Fruit fly (Drosophila melanogaster) whole organism, embryonic: ENCODE data around the gene CG7231.

Experiments used
- CG10321 ChIP-seq: fragments of 200-800 bp; sonication (Bioruptor generic); IDR thresholded peaks from 2 replicates; pipeline ENCODE4 v1.3.6; 2022; ENCODE audit warnings: missing biosample characterization, missing genetic modification characterization
- CG10565 ChIP-seq: fragments of 200-800 bp; sonication (Bioruptor generic); optimal IDR thresholded peaks from 3 replicates; lab custom pipeline; 2016; ENCODE audit warnings: missing biosample characterization, mild to moderate bottlenecking, missing genetic modification characterization
- CG12219 ChIP-seq: fragments of 200-800 bp; sonication (Bioruptor generic); optimal IDR thresholded peaks from 3 replicates; lab custom pipeline; 2018; ENCODE audit warnings: missing biosample characterization, mild to moderate bottlenecking, missing genetic modification characterization
- CG15073 ChIP-seq: fragments of 200-800 bp; sonication (Bioruptor generic); optimal IDR thresholded peaks from 2 replicates; lab custom pipeline; 2016; ENCODE audit warnings: missing biosample characterization, missing genetic modification characterization
- CG17912 ChIP-seq: fragments of 200-800 bp; sonication (Bioruptor generic); optimal IDR thresholded peaks from 2 replicates; lab custom pipeline; 2018; ENCODE audit warnings: missing biosample characterization, mild to moderate bottlenecking, missing genetic modification characterization
- CG1792 ChIP-seq: fragments of 200-800 bp; sonication (Bioruptor generic); optimal IDR thresholded peaks from 2 replicates; lab custom pipeline; 2016; ENCODE audit warnings: missing biosample characterization, missing genetic modification characterization
- CG1832 ChIP-seq: fragments of 200-800 bp; sonication (Bioruptor generic); optimal IDR thresholded peaks from 2 replicates; lab custom pipeline; 2017; ENCODE audit warnings: missing biosample characterization, mild to moderate bottlenecking, missing genetic modification characterization, inconsistent platforms
- CG2116 ChIP-seq: fragments of 200-800 bp; sonication (Bioruptor generic); optimal IDR thresholded peaks from 3 replicates; lab custom pipeline; 2018; ENCODE audit warnings: missing biosample characterization, mild to moderate bottlenecking, missing genetic modification characterization
- CG2199 ChIP-seq: fragments of 200-800 bp; sonication (Bioruptor generic); IDR thresholded peaks from 3 replicates; pipeline ENCODE4 v1.3.6; 2022; ENCODE audit warnings: missing biosample characterization, missing genetic modification characterization
- CG31365 ChIP-seq: fragments of 200-800 bp; sonication (Bioruptor generic); optimal IDR thresholded peaks from 2 replicates; lab custom pipeline; 2018; ENCODE audit warnings: missing biosample characterization, mild to moderate bottlenecking, missing genetic modification characterization
- CG32532 ChIP-seq: fragments of 200-800 bp; sonication (Bioruptor generic); IDR thresholded peaks from 2 replicates; pipeline ENCODE4 v1.3.6; 2022; ENCODE audit warnings: missing biosample characterization, missing genetic modification characterization
- CG3407 ChIP-seq: fragments of 200-800 bp; sonication (Bioruptor generic); optimal IDR thresholded peaks from 2 replicates; lab custom pipeline; 2018; ENCODE audit warnings: missing biosample characterization, mild to moderate bottlenecking, missing genetic modification characterization
- CG34422 ChIP-seq: fragments of 200-800 bp; sonication (Bioruptor generic); IDR thresholded peaks from 3 replicates; pipeline ENCODE4 v1.3.6; 2022; ENCODE audit warnings: missing biosample characterization, missing genetic modification characterization
- CG4820 ChIP-seq: fragments of 200-800 bp; sonication (Bioruptor generic); optimal IDR thresholded peaks from 3 replicates; lab custom pipeline; 2016; ENCODE audit warnings: missing biosample characterization, missing genetic modification characterization
- CG6689 ChIP-seq: fragments of 200-800 bp; sonication (Bioruptor generic); IDR thresholded peaks from 2 replicates; pipeline ENCODE4 v1.3.6; 2022; ENCODE audit warnings: missing biosample characterization, missing genetic modification characterization
- CG6813 ChIP-seq: fragments of 200-800 bp; sonication (Bioruptor generic); optimal IDR thresholded peaks from 2 replicates; lab custom pipeline; 2017; ENCODE audit warnings: missing biosample characterization, missing genetic modification characterization, mild to moderate bottlenecking, moderate library complexity, missing genetic modification reagents
- CG7786 ChIP-seq: fragments of 200-800 bp; sonication (Bioruptor generic); optimal IDR thresholded peaks from 2 replicates; lab custom pipeline; 2016; ENCODE audit warnings: missing biosample characterization, missing genetic modification characterization
- Deaf1 ChIP-seq: fragments of 200-800 bp; optimal IDR thresholded peaks from 3 replicates; lab custom pipeline; 2019; ENCODE audit warnings: missing biosample characterization, mild to moderate bottlenecking, missing genetic modification characterization, moderate library complexity
- Elba2 ChIP-seq: fragments of 200-800 bp; sonication (Bioruptor generic); optimal IDR thresholded peaks from 3 replicates; lab custom pipeline; 2016; ENCODE audit warnings: missing biosample characterization, missing genetic modification characterization
- Mrtf ChIP-seq: fragments of 200-800 bp; sonication (Bioruptor generic); IDR thresholded peaks from 3 replicates; pipeline ENCODE4 v1.3.6; 2022; ENCODE audit warnings: missing biosample characterization, missing genetic modification characterization
- Side ChIP-seq: fragments of 200-800 bp; sonication (Bioruptor generic); optimal IDR thresholded peaks from 2 replicates; lab custom pipeline; 2016; ENCODE audit warnings: missing biosample characterization, missing genetic modification characterization
- Sox102F ChIP-seq: fragments of 200-800 bp; sonication (Bioruptor generic); optimal IDR thresholded peaks from 2 replicates; lab custom pipeline; 2018; ENCODE audit warnings: missing biosample characterization, mild to moderate bottlenecking, missing genetic modification characterization, moderate library complexity
- Stat92E ChIP-seq, 3 experiments: fragments of >200 bp in 2 of 3; fragments of 200-800 bp in 1 of 3; sonication (Bioruptor generic) in 1 of 3; optimal IDR thresholded peaks; 2 replicates each; lab custom pipeline; 2017 to 2019; ENCODE audit warnings: missing biosample characterization in 3 of 3, missing genetic modification characterization in 3 of 3, mild to moderate bottlenecking in 1 of 3, moderate library complexity in 1 of 3
- Tbp ChIP-seq: fragments of >200 bp; optimal IDR thresholded peaks from 2 replicates; lab custom pipeline; 2018; ENCODE audit warnings: missing biosample characterization, missing genetic modification characterization
- btn ChIP-seq: fragments of 200-800 bp; sonication (Bioruptor generic); optimal IDR thresholded peaks from 2 replicates; lab custom pipeline; 2016; ENCODE audit warnings: missing biosample characterization, missing genetic modification characterization
- cato ChIP-seq: fragments of 200-800 bp; sonication (Bioruptor generic); optimal IDR thresholded peaks from 2 replicates; lab custom pipeline; 2016; ENCODE audit warnings: missing biosample characterization, missing genetic modification characterization, borderline replicate concordance
- caup ChIP-seq: fragments of 200-800 bp; sonication (Bioruptor generic); optimal IDR thresholded peaks from 3 replicates; lab custom pipeline; 2017; ENCODE audit warnings: missing biosample characterization, mild to moderate bottlenecking, missing genetic modification characterization, moderate library complexity; ENCODE audit not compliant: severe bottlenecking
- croc ChIP-seq: fragments of 200-800 bp; sonication (Bioruptor generic); conservative IDR thresholded peaks from 3 replicates; pipeline ENCODE4 v1.3.6; 2022; ENCODE audit warnings: missing biosample characterization, missing genetic modification characterization
- crp ChIP-seq, 2 experiments: fragments of 200-800 bp; sonication (Bioruptor generic); optimal IDR thresholded peaks; 2 replicates in 1 of 2; 3 replicates in 1 of 2; lab custom pipeline; 2017; ENCODE audit warnings: missing biosample characterization in 2 of 2, missing genetic modification characterization in 2 of 2, mild to moderate bottlenecking in 1 of 2, moderate library complexity in 1 of 2
- en ChIP-seq: fragments of 200-800 bp; sonication (Bioruptor generic); optimal IDR thresholded peaks from 2 replicates; lab custom pipeline; 2016; ENCODE audit warnings: missing biosample characterization, missing genetic modification characterization
- fd64A ChIP-seq: fragments of 200-800 bp; sonication (Bioruptor generic); optimal IDR thresholded peaks from 3 replicates; lab custom pipeline; 2018; ENCODE audit warnings: missing biosample characterization, mild to moderate bottlenecking, missing genetic modification characterization
- fd96Cb ChIP-seq: fragments of 200-800 bp; sonication (Bioruptor generic); optimal IDR thresholded peaks from 2 replicates; lab custom pipeline; 2018; ENCODE audit warnings: missing biosample characterization, mild to moderate bottlenecking, missing genetic modification characterization, moderate library complexity
- ftz-f1 ChIP-seq: fragments of 200-800 bp; sonication (Bioruptor generic); optimal IDR thresholded peaks from 2 replicates; lab custom pipeline; 2016; ENCODE audit warnings: missing biosample characterization, missing genetic modification characterization
- gce ChIP-seq: fragments of 200-800 bp; sonication (Bioruptor generic); IDR thresholded peaks from 3 replicates; pipeline ENCODE4 v1.3.6; 2022; ENCODE audit warnings: missing biosample characterization, missing genetic modification characterization
- gcm2 ChIP-seq: fragments of 200-800 bp; sonication (Bioruptor generic); optimal IDR thresholded peaks from 2 replicates; lab custom pipeline; 2016; ENCODE audit warnings: missing biosample characterization, missing genetic modification characterization
- hkb ChIP-seq, 2 experiments: fragments of 200-800 bp in 1 of 2; fragments of >200 bp in 1 of 2; sonication (Bioruptor generic) in 1 of 2; IDR thresholded peaks in 1 of 2; optimal IDR thresholded peaks in 1 of 2; 2 replicates each; pipeline versions ENCODE4 v1.3.6 to Lab custom; 2017 to 2022; ENCODE audit warnings: missing biosample characterization in 1 of 2, missing genetic modification characterization in 1 of 2
- ken ChIP-seq: fragments of 200-800 bp; sonication (Bioruptor generic); IDR thresholded peaks from 3 replicates; pipeline ENCODE4 v1.3.6; 2022; ENCODE audit warnings: missing biosample characterization, missing genetic modification characterization
- klu ChIP-seq: fragments of 200-800 bp; sonication (Bioruptor generic); IDR thresholded peaks from 2 replicates; pipeline ENCODE4 v1.3.6; 2022; ENCODE audit warnings: missing biosample characterization, missing genetic modification characterization
- lab ChIP-seq: fragments of 200-800 bp; sonication (Bioruptor generic); optimal IDR thresholded peaks from 3 replicates; lab custom pipeline; 2017; ENCODE audit warnings: missing biosample characterization, missing genetic modification characterization, mild to moderate bottlenecking, moderate library complexity, missing genetic modification reagents
- mld ChIP-seq: fragments of 200-800 bp; sonication (Bioruptor generic); IDR thresholded peaks from 3 replicates; pipeline ENCODE4 v1.3.6; 2022; ENCODE audit warnings: missing biosample characterization, missing genetic modification characterization; ENCODE audit not compliant: partially characterized antibody
- pan ChIP-seq, 4 experiments: fragments of >200 bp in 3 of 4; fragments of 200-800 bp in 1 of 4; sonication (Bioruptor generic) in 1 of 4; optimal IDR thresholded peaks in 3 of 4; IDR thresholded peaks in 1 of 4; 2 replicates each; pipeline versions ENCODE4 v1.3.6 to Lab custom; 2017 to 2022; ENCODE audit warnings: missing biosample characterization in 2 of 4, missing genetic modification characterization in 2 of 4, mixed read lengths in 1 of 4
- pb ChIP-seq: fragments of 200-800 bp; sonication (Bioruptor generic); optimal IDR thresholded peaks from 3 replicates; lab custom pipeline; 2016; ENCODE audit warnings: missing biosample characterization, missing genetic modification characterization
- row ChIP-seq: fragments of 200-800 bp; sonication (Bioruptor generic); IDR thresholded peaks from 3 replicates; pipeline ENCODE4 v1.3.6; 2022; ENCODE audit warnings: missing biosample characterization, missing genetic modification characterization
- sqz ChIP-seq: fragments of 200-800 bp; sonication (Bioruptor generic); optimal IDR thresholded peaks from 3 replicates; lab custom pipeline; 2018; ENCODE audit warnings: missing biosample characterization, mild to moderate bottlenecking, missing genetic modification characterization
- tgo ChIP-seq: fragments of 200-800 bp; sonication (Bioruptor generic); IDR thresholded peaks from 3 replicates; pipeline ENCODE4 v1.3.6; 2022; ENCODE audit warnings: missing biosample characterization, missing genetic modification characterization
- tna ChIP-seq: fragments of 200-800 bp; sonication (Bioruptor generic); IDR thresholded peaks from 2 replicates; pipeline ENCODE4 v1.3.6; 2022; ENCODE audit warnings: missing biosample characterization, missing genetic modification characterization; ENCODE audit not compliant: partially characterized antibody
- vnd ChIP-seq: fragments of 200-800 bp; sonication (Bioruptor generic); IDR thresholded peaks from 3 replicates; pipeline ENCODE4 v1.3.6; 2022; ENCODE audit warnings: missing biosample characterization, missing genetic modification characterization; ENCODE audit not compliant: partially characterized antibody

Gene CG7231

dm6 chr2L:8009283-8010211 is 25.8 kb downstream of the CG7231 start, which contains the start of gene CG12560 (continued):
- TF ChIP-seq Sox102F (peak; percentile 32), btn (GFP tag; lab: Kevin White, UChicago) (no peak), cato (GFP tag; lab: Kevin White, UChicago) (no peak), CG10321 (GFP tag; lab: Robert Waterston, UW) (no peak), CG10565 (GFP tag; lab: Kevin White, UChicago) (no peak), Stat92E (GFP tag; optimal IDR thresholded peaks at IDR 0.05; lab: Kevin White, UChicago) (no peak), CG2116 (GFP tag; lab: Kevin White, UChicago) (no peak), mld (GFP tag; lab: Robert Waterston, UW) (no peak), CG34422 (GFP tag; lab: Robert Waterston, UW) (peak; percentile 43; the same call in 1 of the 3 replicates), Tbp (GFP tag; lab: Kevin White, UChicago) (no peak), croc (GFP tag; lab: Robert Waterston, UW) (no peak), vnd (GFP tag; lab: Robert Waterston, UW) (no peak), CG32532 (GFP tag; lab: Robert Waterston, UW) (no peak), en (GFP tag; lab: Kevin White, UChicago) (no peak), hkb (optimal IDR thresholded peaks at IDR 0.05; lab: Kevin White, UChicago) (no peak), hkb (GFP tag; IDR thresholded peaks at IDR 0.05; lab: Robert Waterston, UW) (0 out of 2 replicates have a peak, but pooled peaks have one; percentile 32), gcm2 (GFP tag; lab: Kevin White, UChicago) (no peak), klu (GFP tag; lab: Robert Waterston, UW) (no peak), lab (GFP tag; lab: Kevin White, UChicago) (no peak), CG6813 (GFP tag; lab: Kevin White, UChicago) (no peak), fd64A (GFP tag; lab: Kevin White, UChicago) (no peak), caup (GFP tag; lab: Kevin White, UChicago) (no peak), fd96Cb (tag; lab: Kevin White, UChicago) (no peak), CG12219 (GFP tag; lab: Kevin White, UChicago) (no peak), crp (GFP tag; optimal IDR thresholded peaks at IDR 0.05; lab: Kevin White, UChicago) (no peak), tgo (GFP tag; lab: Robert Waterston, UW) (peak; percentile 43; the same call in 1 of the 3 replicates), CG1832 (no peak), Mrtf (no peak), tna (GFP tag; lab: Robert Waterston, UW) (peak; percentile 40; the same call in 1 of the 2 replicates), CG7786 (GFP tag; lab: Kevin White, UChicago) (no peak), row (GFP tag; lab: Robert Waterston, UW) (peak; percentile 43; the same call in 1 of the 3 replicates), pan (optimal IDR thresholded peaks at IDR 0.05; lab: Kevin White, UChicago) (no peak), pan (GFP tag; optimal IDR thresholded peaks at IDR 0.05 in 1 of 2, IDR thresholded peaks at IDR 0.05 in 1 of 2) (peak in 1 of 2 experiments; percentile 11), CG17912 (GFP tag; lab: Kevin White, UChicago) (peak; percentile 20), CG31365 (tag; lab: Kevin White, UChicago) (no peak), Elba2 (GFP tag; lab: Kevin White, UChicago) (no peak), pb (GFP tag; lab: Kevin White, UChicago) (no peak), gce (no peak), CG2199 (GFP tag; lab: Robert Waterston, UW) (no peak), ken (GFP tag; lab: Robert Waterston, UW) (no peak), ftz-f1 (peak; percentile 80), Deaf1 (tag; lab: Kevin White, UChicago) (no peak), CG4820 (GFP tag; lab: Kevin White, UChicago) (no peak), CG15073 (GFP tag; lab: Kevin White, UChicago) (no peak), CG1792 (GFP tag; lab: Kevin White, UChicago) (no peak), CG6689 (GFP tag; lab: Robert Waterston, UW) (peak; percentile 23; the same call in 1 of the 2 replicates), Side (GFP tag; lab: Kevin White, UChicago) (no peak), sqz (peak; percentile 27), CG3407 (GFP tag; lab: Kevin White, UChicago) (no peak)
